Worm (Caenorhabditis elegans): ENCODE measurements around the gene M163.8.
A peak's percentile ranks its signal among the peaks of the same experiment; 100 is the strongest.

The M163.8 gene

ce11 chrX:14491103-14491502, 6.2 kb downstream of the M163.8 start:
- TF ChIP-seq nhr-77 (tag; optimal IDR thresholded peaks at IDR 0.05) = no peak
- TF ChIP-seq mab-5 (tag; optimal IDR thresholded peaks at IDR 0.05) = no peak
- peak; percentile 61 for TF ChIP-seq ceh-16 (tag; optimal IDR thresholded peaks at IDR 0.05)
- peak; percentile 64 for TF ChIP-seq nhr-25 (tag; optimal IDR thresholded peaks at IDR 0.05)

ce11 chrX:14492441-14492840, 7.5 kb downstream of the M163.8 start:
- TF ChIP-seq nhr-6 (tag; optimal IDR thresholded peaks at IDR 0.05) (no peak), ztf-11 (tag; optimal IDR thresholded peaks at IDR 0.05) (no peak), C34F6.9 (tag; optimal IDR thresholded peaks at IDR 0.05) (no peak), nhr-12 (tag; optimal IDR thresholded peaks at IDR 0.05) (no peak), lin-11 (tag; optimal IDR thresholded peaks at IDR 0.05) (no peak), elt-1 (tag; optimal IDR thresholded peaks at IDR 0.05) (no peak), nhr-10 (tag; optimal IDR thresholded peaks at IDR 0.05) (no peak), peb-1 (tag; optimal IDR thresholded peaks at IDR 0.05) (no peak), nhr-129 (tag; optimal IDR thresholded peaks at IDR 0.05) (no peak), ztf-4 (tag; optimal IDR thresholded peaks at IDR 0.05) (no peak), ZK546.5 (tag; optimal IDR thresholded peaks at IDR 0.05) (no peak), elt-3 (tag; optimal IDR thresholded peaks at IDR 0.05) (no peak), unc-62 (GFP tag; optimal IDR thresholded peaks at IDR 0.05) (no peak), nhr-21 (tag; optimal IDR thresholded peaks at IDR 0.05) (no peak), nhr-23 (tag; optimal IDR thresholded peaks at IDR 0.05) (no peak), lsy-2 (tag; optimal IDR thresholded peaks at IDR 0.05) (no peak), lin-39 (tag; optimal IDR thresholded peaks at IDR 0.05) (no peak), egl-27 (tag; optimal IDR thresholded peaks at IDR 0.05) (no peak), Y55F3AM.14 (GFP tag; optimal IDR thresholded peaks at IDR 0.05) (no peak)

ce11 chrX:14495075-14495474, 10.1 kb downstream of the M163.8 start:
- TF ChIP-seq crh-2 (tag; optimal IDR thresholded peaks at IDR 0.05) (no peak), skn-1 (tag; optimal IDR thresholded peaks at IDR 0.05) (no peak), elt-1 (tag; optimal IDR thresholded peaks at IDR 0.05) (no peak), C34F6.9 (tag; optimal IDR thresholded peaks at IDR 0.05) (peak; percentile 7), nhr-129 (tag; optimal IDR thresholded peaks at IDR 0.05) (peak; percentile 15), ceh-82 (tag; optimal IDR thresholded peaks at IDR 0.05) (no peak), snpc-4 (tag; optimal IDR thresholded peaks at IDR 0.05) (no peak), mab-5 (tag; optimal IDR thresholded peaks at IDR 0.05) (no peak), ceh-16 (tag; optimal IDR thresholded peaks at IDR 0.05) (no peak), nhr-25 (tag; optimal IDR thresholded peaks at IDR 0.05) (no peak), sma-3 (GFP tag; optimal IDR thresholded peaks at IDR 0.05) (no peak), dmd-4 (tag; optimal IDR thresholded peaks at IDR 0.05) (no peak), F13H6.1 (tag; optimal IDR thresholded peaks at IDR 0.05) (no peak)

- TF ChIP-seq unc-39 (tag; optimal IDR thresholded peaks at IDR 0.05) (no peak), alr-1 (tag; optimal IDR thresholded peaks at IDR 0.05) (no peak), lin-39 (tag; optimal IDR thresholded peaks at IDR 0.05) (no peak), blmp-1 (tag; optimal IDR thresholded peaks at IDR 0.05; ENCODE audit: insufficient read depth) (no peak), lin-13 (GFP tag; optimal IDR thresholded peaks at IDR 0.05) (no peak), nhr-129 (tag; optimal IDR thresholded peaks at IDR 0.05) (no peak), sma-3 (GFP tag; optimal IDR thresholded peaks at IDR 0.05) (no peak), nhr-23 (tag; optimal IDR thresholded peaks at IDR 0.05) (no peak), elt-1 (tag; optimal IDR thresholded peaks at IDR 0.05) (no peak), fos-1 (tag; optimal IDR thresholded peaks at IDR 0.05) (no peak), lin-11 (tag; optimal IDR thresholded peaks at IDR 0.05) (no peak), gmeb-1 (tag; optimal IDR thresholded peaks at IDR 0.05) (no peak), unc-55 (GFP tag; optimal IDR thresholded peaks at IDR 0.05) (no peak), nhr-237 (tag; optimal IDR thresholded peaks at IDR 0.05) (no peak), nhr-10 (tag; optimal IDR thresholded peaks at IDR 0.05) (no peak), ztf-1 (GFP tag; conservative IDR thresholded peaks at IDR 0.05) (no peak)
Measured at ce11 chrX:14495785-14496184, 10.9 kb downstream of the M163.8 start, which contains the start of gene ztf-14. ztf-14 (plus strand) TSS chrX:14496085.
